Worm (Caenorhabditis elegans): Measurements from ENCODE around the gene EEED8.3.
A peak's percentile ranks its signal among the peaks of the same experiment; 100 is the strongest.

The EEED8.3 gene

ce11 chrII:5423832-5424231, 9.8 kb downstream of the EEED8.3 start, which contains the start of gene F07F6.7:
TSS of gene F07F6.7 (minus strand) at chrII:5423858.
- TF ChIP-seq nhr-71 (tag; optimal IDR thresholded peaks at IDR 0.05) (peak; percentile 32), elt-3 (tag; optimal IDR thresholded peaks at IDR 0.05) (no peak), dpl-1 (GFP tag; optimal IDR thresholded peaks at IDR 0.05) (no peak), nhr-85 (tag) (peak; percentile 51), egl-13 (tag; optimal IDR thresholded peaks at IDR 0.05) (no peak), alr-1 (tag; optimal IDR thresholded peaks at IDR 0.05; ENCODE audit: borderline replicate concordance) (no peak), grh-1 (GFP tag; IDR thresholded peaks at IDR 0.05) (no peak), sox-4 (tag; optimal IDR thresholded peaks at IDR 0.05) (no peak), lsy-2 (tag; optimal IDR thresholded peaks at IDR 0.05) (peak; percentile 8 to 20), fkh-10 (GFP tag; optimal IDR thresholded peaks at IDR 0.05) (no peak), snu-23 (GFP tag; optimal IDR thresholded peaks at IDR 0.05) (peak; percentile 6), ceh-82 (tag; optimal IDR thresholded peaks at IDR 0.05) (no peak), pqm-1 (tag; optimal IDR thresholded peaks at IDR 0.05) (no peak), isw-1 (GFP tag; IDR thresholded peaks at IDR 0.05) (no peak), F16B12.6 (tag; optimal IDR thresholded peaks at IDR 0.05) (no peak), irx-1 (tag; optimal IDR thresholded peaks at IDR 0.05) (no peak), lin-14 (GFP tag; optimal IDR thresholded peaks at IDR 0.05) (no peak), nhr-90 (tag; optimal IDR thresholded peaks at IDR 0.05; ENCODE audit: poor library complexity) (no peak), sup-37 (GFP tag; optimal IDR thresholded peaks at IDR 0.05) (no peak), unc-130 (tag; optimal IDR thresholded peaks at IDR 0.05) (no peak)

ce11 chrII:5425633-5426032, 11.6 kb downstream of the EEED8.3 start, which contains the start of gene F07F6.8:
TSS of gene F07F6.8 (minus strand) at chrII:5425733.
- TF ChIP-seq aly-2 (tag; optimal IDR thresholded peaks at IDR 0.05) (no peak), unc-62 (GFP tag; optimal IDR thresholded peaks at IDR 0.05) (no peak), ceh-82 (tag; optimal IDR thresholded peaks at IDR 0.05) (no peak), dpl-1 (GFP tag; optimal IDR thresholded peaks at IDR 0.05) (no peak), skn-1 (tag; optimal IDR thresholded peaks at IDR 0.05) (no peak), ceh-90 (tag; optimal IDR thresholded peaks at IDR 0.05) (no peak), ceh-8 (GFP tag; optimal IDR thresholded peaks at IDR 0.05) (no peak), nhr-84 (tag; optimal IDR thresholded peaks at IDR 0.05) (no peak), nhr-19 (GFP tag; conservative IDR thresholded peaks at IDR 0.05) (no peak), nhr-12 (tag; optimal IDR thresholded peaks at IDR 0.05) (no peak), vab-15 (tag; optimal IDR thresholded peaks at IDR 0.05) (no peak), irx-1 (tag; optimal IDR thresholded peaks at IDR 0.05) (no peak)

- peak; percentile 17 for TF ChIP-seq skn-1 (tag; optimal IDR thresholded peaks at IDR 0.05)
- TF ChIP-seq Y116A8C.19 (tag; optimal IDR thresholded peaks at IDR 0.05; ENCODE audit: borderline replicate concordance): no peak
- TF ChIP-seq ceh-88 (GFP tag; IDR thresholded peaks at IDR 0.05): no peak
- TF ChIP-seq aha-1 (tag; optimal IDR thresholded peaks at IDR 0.05): no peak
- TF ChIP-seq xbp-1 (tag; optimal IDR thresholded peaks at IDR 0.05): peak; percentile 19
- TF ChIP-seq nhr-11 (tag; optimal IDR thresholded peaks at IDR 0.05): no peak
- TF ChIP-seq fkh-4 (tag; optimal IDR thresholded peaks at IDR 0.05; ENCODE audit: borderline replicate concordance): no peak
- no peak for TF ChIP-seq nhr-28 (tag; optimal IDR thresholded peaks at IDR 0.05)
- no peak for TF ChIP-seq mab-9 (GFP tag; IDR thresholded peaks at IDR 0.05)
- TF ChIP-seq nhr-19 (GFP tag; conservative IDR thresholded peaks at IDR 0.05): peak; percentile 21; the same call in 1 of the 2 replicates
- no peak for TF ChIP-seq hlh-4 (tag; optimal IDR thresholded peaks at IDR 0.05)
- TF ChIP-seq nhr-90 (tag; optimal IDR thresholded peaks at IDR 0.05; ENCODE audit: poor library complexity): peak; percentile 17
- TF ChIP-seq tbx-2 (tag; optimal IDR thresholded peaks at IDR 0.05): no peak
- TF ChIP-seq mep-1 (tag; optimal IDR thresholded peaks at IDR 0.05): peak; percentile 70
- no peak for TF ChIP-seq lin-15B (tag; optimal IDR thresholded peaks at IDR 0.05)
- TF ChIP-seq nhr-237 (tag; optimal IDR thresholded peaks at IDR 0.05): no peak
- peak; percentile 85 for TF ChIP-seq lin-14 (GFP tag; optimal IDR thresholded peaks at IDR 0.05)
- TF ChIP-seq nhr-77 (tag; optimal IDR thresholded peaks at IDR 0.05): no peak
- no peak for TF ChIP-seq ceh-8 (GFP tag; optimal IDR thresholded peaks at IDR 0.05)
- no peak for TF ChIP-seq pqm-1 (tag; optimal IDR thresholded peaks at IDR 0.05)
- no peak for TF ChIP-seq zip-4 (GFP tag; optimal IDR thresholded peaks at IDR 0.05)
- TF ChIP-seq egl-13 (tag; optimal IDR thresholded peaks at IDR 0.05): no peak
- peak; percentile 55 for TF ChIP-seq C16A3.4 (tag; optimal IDR thresholded peaks at IDR 0.05)
- no peak for TF ChIP-seq C04F5.9 (tag; optimal IDR thresholded peaks at IDR 0.05)
- peak; percentile 45 to 55 for TF ChIP-seq efl-1 (optimal IDR thresholded peaks at IDR 0.05)
- peak; percentile 45 to 89 for TF ChIP-seq efl-1 (GFP tag; optimal IDR thresholded peaks at IDR 0.05 in 1 of 2)
- TF ChIP-seq ceh-82 (tag; optimal IDR thresholded peaks at IDR 0.05): no peak
- TF ChIP-seq dpl-1 (GFP tag; optimal IDR thresholded peaks at IDR 0.05): peak; percentile 21 to 60 (median 58)
- TF ChIP-seq lsy-2 (tag; optimal IDR thresholded peaks at IDR 0.05): peak; percentile 56 to 73
- TF ChIP-seq mdl-1 (tag; optimal IDR thresholded peaks at IDR 0.05): peak in 1 of 2 experiments; percentile 62
- no peak for TF ChIP-seq fkh-10 (GFP tag; optimal IDR thresholded peaks at IDR 0.05)
- no peak for TF ChIP-seq sox-4 (tag; optimal IDR thresholded peaks at IDR 0.05)
These were observed 12.0 kb downstream of the EEED8.3 start for ce11 chrII:5426054-5426453.

Measured in whole organism, L1 larva.